Fruit fly (Drosophila melanogaster): ENCODE data around the gene CG42445.
A peak's percentile ranks its signal among the peaks of the same experiment; 100 is the strongest.

The CG42445 gene

dm6 chr3L:8116809-8117208 lies 41.9 kb downstream of the CG42445 start:
- no peak for TF ChIP-seq vri (GFP tag; optimal IDR thresholded peaks at IDR 0.05)
- TF ChIP-seq CG15336 (GFP tag; IDR thresholded peaks at IDR 0.05), result 0 out of 2 replicates have a peak, but pooled peaks have one; percentile 15

DNA sequence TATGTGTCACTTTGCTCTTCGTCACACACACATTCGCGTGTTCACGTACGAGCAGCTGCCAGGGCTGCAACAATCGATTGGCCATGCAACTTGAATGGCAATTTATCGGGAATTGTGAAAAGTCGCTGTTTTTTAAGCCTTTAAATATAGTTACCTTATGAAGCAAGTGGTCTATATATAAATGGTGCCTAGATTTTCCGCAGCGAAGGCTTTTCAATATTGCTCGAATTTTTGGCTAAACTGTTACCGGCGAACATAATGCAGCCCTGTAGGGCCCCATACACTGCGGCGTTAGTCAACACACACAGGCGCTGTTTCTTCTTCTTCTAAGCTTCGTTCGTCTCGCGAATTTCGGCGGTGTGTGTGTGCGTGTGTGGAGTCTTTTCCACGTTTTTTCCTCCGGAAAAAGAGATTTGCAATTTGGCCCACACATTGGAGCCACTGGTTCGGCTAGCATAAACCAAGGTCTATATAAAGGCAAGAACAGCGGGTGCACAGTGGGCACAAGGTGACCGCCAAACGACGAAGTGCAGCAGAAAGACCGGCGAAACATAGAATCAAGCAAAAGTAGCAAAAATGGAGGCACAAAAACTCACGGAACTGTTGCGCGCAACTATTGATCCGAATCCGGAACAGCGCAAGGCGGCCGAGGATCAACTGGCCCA lies 42.7 kb downstream of the CG42445 start, which contains the start of the genes Arp3 and msk:
TSS of gene Arp3 (minus strand) at position 39 of the 665 bp plus-strand sequence.
TSS of gene msk (plus strand) at position 316 of the 665 bp plus-strand sequence.
- TF ChIP-seq CG6163 (GFP tag; IDR thresholded peaks at IDR 0.05) (peak; percentile 56; the same call in 2 of the 3 replicates), vri (GFP tag; optimal IDR thresholded peaks at IDR 0.05) (no peak), Eip78C (GFP tag) (no peak), CG10631 (GFP tag; optimal IDR thresholded peaks at IDR 0.05) (no peak), Hr4 (GFP tag; optimal IDR thresholded peaks at IDR 0.05) (no peak), cyc (GFP tag; optimal IDR thresholded peaks at IDR 0.05) (peak; percentile 85), Blimp-1 (GFP tag; optimal IDR thresholded peaks at IDR 0.05) (no peak), eg (GFP tag; IDR thresholded peaks at IDR 0.05) (0 out of 3 replicates have a peak, but pooled peaks have one; percentile 41), Met (GFP tag; optimal IDR thresholded peaks at IDR 0.05) (no peak), svp (GFP tag) (no peak), Eip75B (GFP tag; optimal IDR thresholded peaks at IDR 0.05) (no peak), Hr39 (GFP tag; optimal IDR thresholded peaks at IDR 0.05) (no peak), achi (GFP tag; optimal IDR thresholded peaks at IDR 0.05) (peak; percentile 80), CG32006 (GFP tag; optimal IDR thresholded peaks at IDR 0.05) (no peak), CG31627 (GFP tag; optimal IDR thresholded peaks at IDR 0.05) (peak; percentile 86), esn (GFP tag; optimal IDR thresholded peaks at IDR 0.05) (peak; percentile 78), Eip93F (GFP tag; optimal IDR thresholded peaks at IDR 0.05) (no peak), CG8632 (GFP tag; optimal IDR thresholded peaks at IDR 0.05) (peak; percentile 26), CG4318 (GFP tag; optimal IDR thresholded peaks at IDR 0.05) (no peak), Ets21C (GFP tag; optimal IDR thresholded peaks at IDR 0.05) (no peak), ss (GFP tag; optimal IDR thresholded peaks at IDR 0.05) (no peak), OdsH (GFP tag; optimal IDR thresholded peaks at IDR 0.05) (no peak), acj6 (GFP tag; optimal IDR thresholded peaks at IDR 0.05) (no peak), CG3032 (tag; optimal IDR thresholded peaks at IDR 0.05) (peak; percentile 67), CG1621 (tag; optimal IDR thresholded peaks at IDR 0.05) (peak; percentile 46), Smox (GFP tag; optimal IDR thresholded peaks at IDR 0.05) (no peak), CG6276 (GFP tag; optimal IDR thresholded peaks at IDR 0.05) (no peak), topi (GFP tag; optimal IDR thresholded peaks at IDR 0.05) (peak; percentile 78), fd59A (GFP tag; optimal IDR thresholded peaks at IDR 0.05) (no peak), Hr38 (GFP tag; optimal IDR thresholded peaks at IDR 0.05) (peak; percentile 27), dac (GFP tag; optimal IDR thresholded peaks at IDR 0.05) (peak; percentile 38), CG6792 (GFP tag; optimal IDR thresholded peaks at IDR 0.05) (peak; percentile 67), spab (GFP tag; optimal IDR thresholded peaks at IDR 0.05) (no peak), Sox14 (GFP tag; optimal IDR thresholded peaks at IDR 0.05) (peak; percentile 82), CG11902 (GFP tag; optimal IDR thresholded peaks at IDR 0.05) (peak; percentile 66), CG6808 (GFP tag; optimal IDR thresholded peaks at IDR 0.05) (no peak), CG6854 (GFP tag; optimal IDR thresholded peaks at IDR 0.05) (no peak), CG11762 (GFP tag; optimal IDR thresholded peaks at IDR 0.05; ENCODE audit: insufficient read depth) (peak; percentile 39), CG7368 (GFP tag; optimal IDR thresholded peaks at IDR 0.05) (peak; percentile 67), Sox15 (GFP tag; optimal IDR thresholded peaks at IDR 0.05) (peak; percentile 64), CG10669 (GFP tag; optimal IDR thresholded peaks at IDR 0.05) (no peak), CG11294 (GFP tag; IDR thresholded peaks at IDR 0.05) (peak; percentile 43; the same call in 1 of the 2 replicates), CG8119 (GFP tag; IDR thresholded peaks at IDR 0.05) (peak; percentile 26; the same call in 1 of the 3 replicates), CG34406 (GFP tag; optimal IDR thresholded peaks at IDR 0.05) (peak; percentile 61), Gug (GFP tag; IDR thresholded peaks at IDR 0.05) (0 out of 2 replicates have a peak, but pooled peaks have one; percentile 19), fkh (GFP tag; optimal IDR thresholded peaks at IDR 0.05) (no peak), pdm3 (GFP tag; optimal IDR thresholded peaks at IDR 0.05) (no peak), fd85E (GFP tag; optimal IDR thresholded peaks at IDR 0.05) (no peak)

All from whole organism, prepupa.